Worm (Caenorhabditis elegans) whole organism, dauer: ENCODE data around the gene R06F6.12.

Experiments used
- unc-62 ChIP-seq: sonication (generic microtip); optimal IDR thresholded peaks from 2 replicates; lab custom pipeline; 2017; ENCODE audit warnings: missing biosample characterization, missing genetic modification reagents, missing genetic modification characterization

Gene R06F6.12

DNA sequence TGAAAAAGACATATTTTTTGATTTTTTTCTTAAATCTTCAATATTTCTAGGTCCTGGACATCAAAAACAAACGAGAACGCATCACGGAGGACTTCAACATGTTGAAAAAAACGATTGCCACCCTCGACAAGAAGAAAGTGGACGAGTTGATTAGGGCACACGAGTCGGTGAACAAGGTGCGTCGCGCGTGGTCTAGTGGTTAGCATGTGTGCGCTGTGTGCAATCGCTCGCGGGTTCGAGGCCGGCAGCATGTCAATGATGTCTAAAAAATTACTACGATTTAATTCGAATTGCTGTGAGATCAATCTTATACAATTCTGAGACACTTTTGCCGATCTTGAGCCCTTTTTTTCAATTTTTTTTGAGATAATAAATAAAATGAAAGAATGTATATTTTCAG is 16.2 kb upstream of the R06F6.12 start:
- no peak for TF ChIP-seq unc-62 (GFP tag; lab: Kevin White, UChicago)

- no peak for TF ChIP-seq unc-62 (GFP tag; lab: Kevin White, UChicago)
These were observed 14.7 kb upstream of the R06F6.12 start for ce11 chrII:10838550-10838949.

DNA sequence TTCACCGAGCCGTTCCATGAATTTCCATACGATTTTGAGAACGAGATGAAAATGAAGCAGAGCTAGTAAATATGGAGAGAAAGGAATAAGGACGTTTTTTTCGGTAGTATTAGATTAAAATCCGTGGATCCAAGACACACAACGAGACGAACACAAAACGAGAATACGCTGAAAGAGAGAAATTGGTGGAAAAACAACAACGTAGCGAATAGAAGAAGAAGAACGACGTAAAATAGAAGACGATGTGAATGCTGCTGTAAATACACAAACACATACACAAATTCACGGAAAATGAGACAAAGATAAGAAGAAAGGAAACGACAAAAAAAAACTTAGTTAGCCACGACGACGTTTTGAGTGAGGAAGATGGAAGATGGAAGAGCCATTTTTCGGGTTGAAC is 10.8 kb upstream of the R06F6.12 start:
- TF ChIP-seq unc-62 (GFP tag; lab: Kevin White, UChicago), result no peak

ce11 chrII:10829572-10829971 is 5.7 kb upstream of the R06F6.12 start:
- TF ChIP-seq unc-62 (GFP tag; lab: Kevin White, UChicago), result no peak

ce11 chrII:10829081-10829480 is 5.2 kb upstream of the R06F6.12 start, which contains the start of gene VM106R.1:
TSS of gene VM106R.1 (minus strand) at chrII:10829181.
- no peak for TF ChIP-seq unc-62 (GFP tag; lab: Kevin White, UChicago)

- no peak for TF ChIP-seq unc-62 (GFP tag; lab: Kevin White, UChicago)
These were observed 3.2 kb downstream of the R06F6.12 start, which contains the start of gene ech-4 for ce11 chrII:10820679-10821078. TSS of gene ech-4 (plus strand) at chrII:10821031.

DNA sequence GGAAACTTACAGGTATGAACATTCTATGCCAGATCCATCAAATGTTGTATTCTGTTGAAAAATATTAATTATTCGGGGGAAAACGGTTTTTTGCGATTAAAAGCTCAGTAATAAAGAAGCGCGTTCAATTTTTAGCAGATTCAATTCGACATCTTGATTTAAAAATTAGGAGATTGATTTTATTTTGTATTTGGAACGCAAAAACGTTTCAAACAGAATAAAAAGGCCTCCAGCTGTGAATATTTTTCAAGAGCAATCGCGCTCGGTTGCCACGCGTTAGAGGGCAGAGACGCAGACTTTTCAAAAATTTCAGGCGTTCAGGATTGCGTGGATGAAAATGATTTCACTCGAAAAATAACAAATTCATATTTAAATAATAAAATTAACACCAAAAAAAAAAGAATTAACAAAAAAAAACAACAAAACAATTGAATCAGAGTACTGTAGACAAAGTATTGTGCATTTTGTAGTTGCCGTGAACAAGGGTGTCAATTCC is 3.9 kb downstream of the R06F6.12 start, which contains the start of gene R06F6.8:
Gene R06F6.8 (minus strand): TSS at position 51 of the 496 bp plus-strand sequence.
- no peak for TF ChIP-seq unc-62 (GFP tag; lab: Kevin White, UChicago)

DNA sequence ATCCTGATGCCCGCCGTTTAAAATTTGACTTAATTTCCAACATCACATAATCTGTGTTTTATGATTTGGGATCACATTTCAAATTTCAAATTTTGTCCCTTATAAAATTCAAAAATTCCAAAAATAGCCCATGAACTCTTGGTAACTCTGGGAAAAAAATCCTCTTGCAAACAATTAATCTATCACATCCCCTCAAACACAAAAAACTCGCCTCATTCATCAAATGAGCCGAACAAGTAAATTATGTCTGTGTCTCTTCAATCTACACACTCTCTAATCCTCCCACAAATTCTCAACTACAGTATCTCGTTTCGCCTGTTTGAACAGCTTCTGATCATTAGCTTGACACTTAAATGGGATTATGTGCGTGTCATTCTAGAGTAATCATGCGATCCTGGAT is 13.2 kb downstream of the R06F6.12 start, which contains the start of gene msrp-7:
Gene msrp-7 (plus strand): TSS at position 301 of the 400 bp plus-strand sequence.
- TF ChIP-seq unc-62 (GFP tag; lab: Kevin White, UChicago), result no peak

DNA sequence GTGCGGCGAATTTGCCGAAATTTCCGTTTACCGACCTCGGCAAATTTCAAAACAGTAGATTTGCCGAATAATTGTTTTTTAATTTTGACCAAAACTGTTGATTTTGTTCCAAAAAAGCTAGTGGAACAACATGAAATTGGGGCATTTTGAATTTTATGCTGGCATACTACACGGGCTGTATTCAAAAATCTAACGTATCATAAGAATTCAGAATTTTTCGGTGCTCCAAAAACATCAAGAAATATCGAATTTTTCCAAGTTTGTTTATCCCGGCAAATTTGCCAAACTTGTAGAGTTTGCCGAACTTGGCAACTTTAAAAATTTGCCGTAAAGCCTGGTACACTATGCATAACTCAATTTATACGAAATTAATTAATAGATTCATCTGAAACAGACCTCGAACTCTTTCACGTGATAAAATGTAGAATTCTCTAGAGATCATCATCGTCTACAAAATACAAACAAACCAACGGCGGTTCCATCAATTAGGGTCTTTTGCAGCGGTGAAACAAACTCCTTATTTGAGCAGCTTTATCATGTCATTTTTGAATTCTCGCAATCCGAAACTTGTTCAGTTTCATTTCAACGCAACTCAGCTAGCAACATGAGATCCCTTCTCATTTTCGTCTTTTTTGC is 15.1 kb downstream of the R06F6.12 start, which contains the start of gene R06F6.14:
Gene R06F6.14 (plus strand): TSS at position 586 of the 636 bp plus-strand sequence.
- no peak for TF ChIP-seq unc-62 (GFP tag; lab: Kevin White, UChicago)

DNA sequence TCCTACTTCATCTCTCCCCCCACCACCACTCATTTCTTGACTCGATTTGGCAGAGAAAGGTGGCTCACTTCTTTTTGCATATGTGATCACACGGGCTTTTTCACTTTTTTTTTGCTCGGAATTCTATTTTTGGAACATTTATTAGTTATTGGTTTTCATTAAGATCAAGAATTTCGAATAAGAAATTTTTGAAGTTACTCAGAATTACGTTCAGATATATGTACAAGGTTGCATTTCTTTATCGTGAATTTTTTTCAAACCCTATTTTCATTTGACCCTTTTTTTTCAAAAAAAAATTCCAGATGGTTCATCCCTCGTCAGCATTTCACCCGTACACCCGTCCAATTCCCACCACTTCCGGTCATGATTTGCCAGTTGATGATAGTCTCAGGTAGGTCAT is 18.4 kb downstream of the R06F6.12 start, which contains the start of gene ceh-62:
Gene ceh-62 (plus strand): TSS at position 301 of the 400 bp plus-strand sequence.
- no peak for TF ChIP-seq unc-62 (GFP tag; lab: Kevin White, UChicago)

DNA sequence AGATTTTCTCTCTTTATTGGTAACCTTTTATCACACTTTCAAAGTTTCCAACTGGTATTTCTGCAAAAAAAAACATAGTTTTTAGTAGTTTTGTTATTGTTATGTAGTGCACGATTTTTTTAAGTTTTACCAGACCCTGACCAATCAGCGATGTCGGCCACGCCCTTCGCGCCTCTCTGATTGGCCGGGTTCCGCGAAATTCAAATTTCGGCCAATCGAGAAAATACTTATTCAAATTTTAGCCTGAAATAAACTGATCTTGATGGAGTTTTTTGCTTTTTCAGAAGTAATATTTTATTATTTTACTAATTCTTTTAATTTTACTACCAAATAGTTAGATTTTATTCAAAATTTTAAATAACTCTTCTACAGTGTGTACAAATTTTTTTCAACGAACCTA is 19.0 kb downstream of the R06F6.12 start:
- TF ChIP-seq unc-62 (GFP tag; lab: Kevin White, UChicago), result no peak

DNA sequence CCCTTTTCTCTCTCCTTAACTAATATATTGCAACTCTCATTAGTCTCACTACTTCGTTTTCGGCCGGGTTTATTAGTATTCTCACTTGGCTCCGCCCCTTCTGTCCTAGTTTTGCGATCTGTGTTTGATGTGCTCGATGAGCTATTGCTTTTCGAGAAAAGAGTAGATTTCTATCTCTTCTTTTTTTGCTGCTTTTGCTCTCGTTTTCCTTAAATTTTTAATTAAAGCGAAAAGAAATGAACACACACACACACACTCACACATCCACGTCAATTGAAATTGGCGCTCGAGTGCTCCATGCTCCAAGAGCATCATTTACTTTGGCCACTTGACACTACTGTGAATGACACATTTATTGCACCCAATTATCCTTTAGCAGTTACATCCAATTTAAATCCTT is 19.4 kb downstream of the R06F6.12 start:
- TF ChIP-seq unc-62 (GFP tag; lab: Kevin White, UChicago), result no peak

ce11 chrII:10800209-10800608 is 23.7 kb downstream of the R06F6.12 start:
- TF ChIP-seq unc-62 (GFP tag; lab: Kevin White, UChicago), result no peak

DNA sequence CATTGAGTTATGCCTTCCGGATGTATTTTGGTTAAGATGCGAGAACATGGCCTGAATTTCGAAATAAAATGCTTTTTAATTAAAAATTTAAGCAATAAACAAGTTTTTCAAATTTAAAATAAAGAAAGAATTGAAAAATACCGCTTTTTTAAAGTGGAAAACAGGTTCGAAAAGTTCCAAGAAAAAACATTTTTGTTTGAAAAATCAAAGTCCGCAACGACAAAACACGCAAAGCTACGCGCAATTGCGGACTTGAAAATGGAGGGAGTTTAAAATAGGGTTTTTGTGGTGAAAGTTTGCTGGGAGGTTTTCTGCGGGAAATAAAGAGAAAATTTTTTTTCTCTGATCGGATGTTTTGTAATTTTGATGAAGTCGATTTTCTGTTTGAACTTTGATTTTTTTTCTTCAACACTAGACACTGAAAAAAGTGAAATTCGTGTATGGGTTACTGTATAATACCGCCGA is 25.4 kb downstream of the R06F6.12 start, which contains the start of gene npp-19:
Gene npp-19 (minus strand): TSS at position 51 of the 465 bp plus-strand sequence.
- no peak for TF ChIP-seq unc-62 (GFP tag; lab: Kevin White, UChicago)

DNA sequence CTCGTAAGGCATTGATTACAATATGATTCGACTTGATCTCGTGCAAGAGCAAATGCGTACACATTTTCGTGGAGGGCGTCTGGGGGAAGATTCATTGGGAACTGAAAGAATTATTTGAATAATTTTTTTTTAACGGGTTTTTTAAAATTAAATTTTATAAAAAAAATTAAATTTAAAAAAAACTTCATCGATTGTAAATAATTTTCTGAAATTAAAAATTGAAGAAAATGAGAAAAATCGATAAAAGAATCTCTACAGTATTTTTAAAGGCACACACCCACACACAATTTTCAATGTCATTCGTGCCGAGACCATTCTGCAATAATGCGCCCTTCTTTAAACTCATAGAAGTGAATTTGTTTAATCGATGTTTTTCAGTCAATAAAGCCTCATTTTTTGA is 27.7 kb downstream of the R06F6.12 start, which contains the start of gene set-14:
Gene set-14 (minus strand): TSS at position 101 of the 400 bp plus-strand sequence.
- no peak for TF ChIP-seq unc-62 (GFP tag; lab: Kevin White, UChicago)

DNA sequence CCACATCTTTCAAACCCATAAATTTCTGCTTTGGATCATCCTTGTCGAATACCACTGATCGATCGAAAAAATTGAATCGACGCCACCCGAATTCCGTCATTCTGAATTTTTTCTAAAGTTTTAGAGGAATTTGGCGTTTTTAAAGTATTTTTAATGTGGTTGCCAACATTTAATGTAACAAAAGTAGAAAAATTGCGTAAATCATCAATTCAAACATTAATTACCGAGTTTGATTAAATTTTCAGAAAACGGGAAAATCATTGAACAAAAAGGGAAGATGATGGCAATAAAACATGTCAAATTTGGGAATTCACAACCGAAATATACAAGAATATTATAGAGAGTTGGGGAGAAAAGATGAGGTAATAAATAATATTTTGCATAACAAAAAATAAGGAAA is 30.5 kb downstream of the R06F6.12 start, which contains the start of gene vps-11:
Gene vps-11 (minus strand): TSS at position 101 of the 400 bp plus-strand sequence.
- no peak for TF ChIP-seq unc-62 (GFP tag; lab: Kevin White, UChicago)
